Worm (Caenorhabditis elegans): ENCODE results near the gene F07E5.7.
A peak's percentile ranks its signal among the peaks of the same experiment; 100 is the strongest.

The F07E5.7 gene

ce11 chrII:2063989-2064388 lies 7.3 kb downstream of the F07E5.7 start, which contains the start of gene F07E5.13:
Gene F07E5.13, minus strand, starts transcription at chrII:2064089.
- TF ChIP-seq hlh-30 (tag; optimal IDR thresholded peaks at IDR 0.05; ENCODE audit: insufficient read depth) (no peak), pqm-1 (tag; optimal IDR thresholded peaks at IDR 0.05) (no peak), tbx-7 (tag; optimal IDR thresholded peaks at IDR 0.05) (no peak), unc-86 (tag; optimal IDR thresholded peaks at IDR 0.05) (no peak), ref-2 (tag; optimal IDR thresholded peaks at IDR 0.05) (no peak), lin-11 (tag; optimal IDR thresholded peaks at IDR 0.05) (no peak), ceh-30 (tag; optimal IDR thresholded peaks at IDR 0.05) (no peak), Y22D7AL.16 (tag; optimal IDR thresholded peaks at IDR 0.05) (no peak), nhr-11 (tag; optimal IDR thresholded peaks at IDR 0.05) (no peak), ttx-3 (tag; optimal IDR thresholded peaks at IDR 0.05) (no peak), ceh-22 (tag; optimal IDR thresholded peaks at IDR 0.05) (no peak), nfya-1 (tag; optimal IDR thresholded peaks at IDR 0.05) (no peak), sox-2 (GFP tag; IDR thresholded peaks at IDR 0.05) (no peak), mec-3 (tag; optimal IDR thresholded peaks at IDR 0.05; ENCODE audit: borderline replicate concordance) (no peak), pag-3 (tag; optimal IDR thresholded peaks at IDR 0.05; ENCODE audit: borderline replicate concordance) (no peak)

ce11 chrII:2058985-2059384 lies 12.3 kb downstream of the F07E5.7 start, which contains the start of gene F07E5.5:
Gene F07E5.5, minus strand, starts transcription at chrII:2059070.
- TF ChIP-seq syd-9 (tag; optimal IDR thresholded peaks at IDR 0.05), result no peak
- peak; percentile 42 for TF ChIP-seq nfya-1 (tag; optimal IDR thresholded peaks at IDR 0.05)
- TF ChIP-seq mec-3 (tag; optimal IDR thresholded peaks at IDR 0.05; ENCODE audit: borderline replicate concordance), result no peak
- no peak for TF ChIP-seq ztf-16 (tag; optimal IDR thresholded peaks at IDR 0.05)
- TF ChIP-seq odd-2 (tag; optimal IDR thresholded peaks at IDR 0.05), result no peak
- TF ChIP-seq ceh-45 (GFP tag; IDR thresholded peaks at IDR 0.05), result no peak
- no peak for TF ChIP-seq hlh-15 (tag; optimal IDR thresholded peaks at IDR 0.05)
- TF ChIP-seq nhr-232 (tag; optimal IDR thresholded peaks at IDR 0.05), result no peak
- no peak for TF ChIP-seq elt-2 (tag; optimal IDR thresholded peaks at IDR 0.05)
- no peak for TF ChIP-seq pax-1 (tag; optimal IDR thresholded peaks at IDR 0.05)
- TF ChIP-seq hlh-6 (tag; optimal IDR thresholded peaks at IDR 0.05), result no peak
- TF ChIP-seq hlh-8 (tag; optimal IDR thresholded peaks at IDR 0.05), result no peak
- no peak for TF ChIP-seq fkh-6 (tag; optimal IDR thresholded peaks at IDR 0.05)
- TF ChIP-seq ama-1 (optimal IDR thresholded peaks at IDR 0.05), result no peak
- TF ChIP-seq ceh-14 (tag; optimal IDR thresholded peaks at IDR 0.05), result no peak
- TF ChIP-seq sox-4 (tag; optimal IDR thresholded peaks at IDR 0.05), result no peak
- peak; percentile 1 for TF ChIP-seq tbx-2 (tag; optimal IDR thresholded peaks at IDR 0.05)
- peak; percentile 20 for TF ChIP-seq unc-42 (tag; optimal IDR thresholded peaks at IDR 0.05)

- TF ChIP-seq T23F11.4 (GFP tag; optimal IDR thresholded peaks at IDR 0.05) (no peak), nhr-232 (tag; optimal IDR thresholded peaks at IDR 0.05) (no peak), fkh-6 (tag; optimal IDR thresholded peaks at IDR 0.05) (no peak), ahr-1 (tag; optimal IDR thresholded peaks at IDR 0.05) (no peak), pag-3 (tag; optimal IDR thresholded peaks at IDR 0.05; ENCODE audit: borderline replicate concordance) (no peak), ztf-16 (tag; optimal IDR thresholded peaks at IDR 0.05) (no peak), ceh-48 (tag; optimal IDR thresholded peaks at IDR 0.05) (no peak), pha-2 (tag; optimal IDR thresholded peaks at IDR 0.05) (no peak), elt-2 (tag; optimal IDR thresholded peaks at IDR 0.05) (no peak), ets-4 (tag; optimal IDR thresholded peaks at IDR 0.05) (no peak), pax-1 (tag; optimal IDR thresholded peaks at IDR 0.05) (no peak), ceh-45 (GFP tag; IDR thresholded peaks at IDR 0.05) (no peak), ceh-14 (tag; optimal IDR thresholded peaks at IDR 0.05) (no peak), fkh-10 (GFP tag; optimal IDR thresholded peaks at IDR 0.05) (no peak), madf-2 (tag; optimal IDR thresholded peaks at IDR 0.05) (no peak), dmd-4 (tag; optimal IDR thresholded peaks at IDR 0.05; ENCODE audit: borderline replicate concordance) (no peak), ama-1 (optimal IDR thresholded peaks at IDR 0.05) (no peak), C08G9.2 (tag; optimal IDR thresholded peaks at IDR 0.05) (no peak), fax-1 (tag; optimal IDR thresholded peaks at IDR 0.05) (no peak)
These were observed 20.0 kb downstream of the F07E5.7 start, which contains the start of gene fbxb-35 for ce11 chrII:2051372-2051771. Gene fbxb-35, plus strand, starts transcription at chrII:2051672.

Data from whole organism, late embryonic.